Fruit fly (Drosophila melanogaster) whole organism, embryonic: ENCODE measurements around the gene MICAL-like.

Experiments used
- Atf6 ChIP-seq: fragments of 200-800 bp; sonication (Bioruptor generic); IDR thresholded peaks from 2 replicates; pipeline ENCODE4 v1.3.6; 2022; ENCODE audit warnings: missing biosample characterization, missing genetic modification characterization
- Awh ChIP-seq: fragments of 200-800 bp; sonication (Bioruptor generic); IDR thresholded peaks from 2 replicates; pipeline ENCODE4, ENCODE4 v1.3.6; 2022; ENCODE audit warnings: missing biosample characterization, missing genetic modification characterization
- Bgb ChIP-seq: fragments of 200-800 bp; sonication (Bioruptor generic); IDR thresholded peaks from 2 replicates; pipeline ENCODE4 v1.3.6; 2022; ENCODE audit warnings: missing biosample characterization, missing genetic modification characterization; ENCODE audit not compliant: partially characterized antibody
- BtbVII ChIP-seq: fragments of 200-800 bp; sonication (Bioruptor generic); optimal IDR thresholded peaks from 3 replicates; lab custom pipeline; 2017; ENCODE audit warnings: missing biosample characterization, mild to moderate bottlenecking, missing genetic modification characterization
- CG10366 ChIP-seq: fragments of 200-800 bp; sonication (Bioruptor generic); IDR thresholded peaks from 2 replicates; pipeline ENCODE4 v1.3.6; 2022; ENCODE audit warnings: missing biosample characterization, missing genetic modification characterization
- CG10959 ChIP-seq: fragments of 200-800 bp; sonication (Bioruptor generic); IDR thresholded peaks from 2 replicates; pipeline ENCODE4 v1.3.6; 2022; ENCODE audit warnings: missing biosample characterization, missing genetic modification characterization
- CG11247 ChIP-seq: fragments of 200-800 bp; sonication (Bioruptor generic); IDR thresholded peaks from 2 replicates; pipeline ENCODE4 v1.3.6; 2022; ENCODE audit warnings: missing biosample characterization, missing genetic modification characterization
- CG11504 ChIP-seq: fragments of 200-800 bp; sonication (Bioruptor generic); optimal IDR thresholded peaks from 3 replicates; lab custom pipeline; 2019; ENCODE audit warnings: missing biosample characterization, mild to moderate bottlenecking, missing genetic modification characterization, moderate library complexity
- CG13287 ChIP-seq: fragments of 200-800 bp; sonication (Bioruptor generic); IDR thresholded peaks from 2 replicates; pipeline ENCODE4 v1.3.6; 2022; ENCODE audit warnings: missing biosample characterization, missing genetic modification characterization; ENCODE audit not compliant: partially characterized antibody
- CG13624 ChIP-seq: fragments of 200-800 bp; sonication (Bioruptor generic); optimal IDR thresholded peaks from 2 replicates; lab custom pipeline; 2016; ENCODE audit warnings: missing biosample characterization, missing genetic modification characterization
- CG15601 ChIP-seq: fragments of 200-800 bp; sonication (Bioruptor generic); optimal IDR thresholded peaks from 3 replicates; lab custom pipeline; 2019; ENCODE audit warnings: missing biosample characterization, mild to moderate bottlenecking, missing genetic modification characterization, moderate library complexity
- CG16779 ChIP-seq: fragments of 200-800 bp; sonication (Bioruptor generic); IDR thresholded peaks from 2 replicates; pipeline ENCODE4 v1.3.6; 2022; ENCODE audit warnings: missing biosample characterization, missing genetic modification characterization
- CG16813 ChIP-seq: fragments of 200-800 bp; sonication (Bioruptor generic); IDR thresholded peaks from 3 replicates; pipeline ENCODE4 v1.3.6; 2022; ENCODE audit warnings: missing biosample characterization, missing genetic modification characterization; ENCODE audit not compliant: partially characterized antibody
- CG18476 ChIP-seq: fragments of 200-800 bp; sonication (Bioruptor generic); optimal IDR thresholded peaks from 2 replicates; lab custom pipeline; 2016; ENCODE audit warnings: missing biosample characterization, mild to moderate bottlenecking, missing genetic modification characterization
- CG31365 ChIP-seq: fragments of 200-800 bp; sonication (Bioruptor generic); optimal IDR thresholded peaks from 2 replicates; lab custom pipeline; 2018; ENCODE audit warnings: missing biosample characterization, mild to moderate bottlenecking, missing genetic modification characterization
- CG32532 ChIP-seq: fragments of 200-800 bp; sonication (Bioruptor generic); IDR thresholded peaks from 2 replicates; pipeline ENCODE4 v1.3.6; 2022; ENCODE audit warnings: missing biosample characterization, missing genetic modification characterization
- CG6813 ChIP-seq: fragments of 200-800 bp; sonication (Bioruptor generic); optimal IDR thresholded peaks from 2 replicates; lab custom pipeline; 2017; ENCODE audit warnings: missing biosample characterization, missing genetic modification characterization, mild to moderate bottlenecking, moderate library complexity, missing genetic modification reagents
- CrebB ChIP-seq: fragments of 200-800 bp; sonication (Bioruptor generic); optimal IDR thresholded peaks from 3 replicates; lab custom pipeline; 2018; ENCODE audit warnings: missing biosample characterization, mild to moderate bottlenecking, missing genetic modification characterization
- Ets65A ChIP-seq: fragments of 200-800 bp; sonication (Bioruptor generic); peaks from one replicate; lab custom pipeline; 2016; ENCODE audit warnings: missing biosample characterization, missing genetic modification characterization
- Hmx ChIP-seq: fragments of 200-800 bp; sonication (Bioruptor generic); optimal IDR thresholded peaks from 2 replicates; lab custom pipeline; 2016; ENCODE audit warnings: missing biosample characterization, missing genetic modification characterization
- Hr39 ChIP-seq: fragments of >200 bp; optimal IDR thresholded peaks from 2 replicates; lab custom pipeline; 2017
- Oaz ChIP-seq: fragments of 200-800 bp; sonication (Bioruptor generic); IDR thresholded peaks from 2 replicates; pipeline ENCODE4 v1.3.6; 2022; ENCODE audit warnings: missing biosample characterization, missing genetic modification characterization
- Oli ChIP-seq: fragments of 200-800 bp; sonication (Bioruptor generic); optimal IDR thresholded peaks from 2 replicates; lab custom pipeline; 2018; ENCODE audit warnings: missing biosample characterization, mild to moderate bottlenecking, missing genetic modification characterization, moderate library complexity
- Ravus ChIP-seq: fragments of 200-800 bp; sonication (Bioruptor generic); IDR thresholded peaks from 2 replicates; pipeline ENCODE4 v1.3.6; 2022; ENCODE audit warnings: missing biosample characterization, missing genetic modification characterization
- Sox100B ChIP-seq: fragments of 200-800 bp; sonication (Bioruptor generic); optimal IDR thresholded peaks from 3 replicates; lab custom pipeline; 2018; ENCODE audit warnings: missing biosample characterization, mild to moderate bottlenecking, missing genetic modification characterization
- Spps ChIP-seq: fragments of 200-800 bp; sonication (Bioruptor generic); optimal IDR thresholded peaks from 2 replicates; lab custom pipeline; 2018; ENCODE audit warnings: missing biosample characterization, mild to moderate bottlenecking, missing genetic modification characterization
- Taf1 ChIP-seq: fragments of 200-800 bp; sonication (Bioruptor generic); IDR thresholded peaks from 2 replicates; pipeline ENCODE4 v1.3.6; 2022; ENCODE audit warnings: missing biosample characterization, missing genetic modification characterization
- Vsx1 ChIP-seq: fragments of 200-800 bp; sonication (Bioruptor generic); optimal IDR thresholded peaks from 2 replicates; lab custom pipeline; 2017; ENCODE audit warnings: missing biosample characterization, mild to moderate bottlenecking, missing genetic modification characterization, missing genetic modification reagents
- abd-A ChIP-seq: fragments of 200-800 bp; sonication (Bioruptor generic); optimal IDR thresholded peaks from 3 replicates; lab custom pipeline; 2019; ENCODE audit warnings: missing biosample characterization, mild to moderate bottlenecking, missing genetic modification characterization, moderate library complexity
- amos ChIP-seq: fragments of 200-800 bp; sonication (Bioruptor generic); IDR thresholded peaks from 2 replicates; pipeline ENCODE4 v1.3.6; 2022; ENCODE audit warnings: missing biosample characterization, missing genetic modification characterization; ENCODE audit not compliant: partially characterized antibody
- ap ChIP-seq: fragments of 200-800 bp; sonication (Bioruptor generic); IDR thresholded peaks from 2 replicates; pipeline ENCODE4 v1.3.6; 2022; ENCODE audit warnings: missing biosample characterization, missing genetic modification characterization
- dmrt11E ChIP-seq: fragments of 200-800 bp; sonication (Bioruptor generic); optimal IDR thresholded peaks from 3 replicates; lab custom pipeline; 2018; ENCODE audit warnings: missing biosample characterization, mild to moderate bottlenecking, missing genetic modification characterization, moderate library complexity
- fd3F ChIP-seq: fragments of 200-800 bp; sonication (Bioruptor generic); optimal IDR thresholded peaks from 2 replicates; lab custom pipeline; 2018; ENCODE audit warnings: missing biosample characterization, mild to moderate bottlenecking, missing genetic modification characterization, moderate library complexity
- gsb-n ChIP-seq: fragments of 200-800 bp; sonication (Bioruptor generic); optimal IDR thresholded peaks from 3 replicates; lab custom pipeline; 2018; ENCODE audit warnings: missing biosample characterization, mild to moderate bottlenecking, missing genetic modification characterization
- kah ChIP-seq: fragments of 200-800 bp; sonication (Bioruptor generic); optimal IDR thresholded peaks from 2 replicates; lab custom pipeline; 2018; ENCODE audit warnings: missing biosample characterization, mild to moderate bottlenecking, missing genetic modification characterization
- oc ChIP-seq: fragments of 200-800 bp; sonication (Bioruptor generic); optimal IDR thresholded peaks from 2 replicates; lab custom pipeline; 2018; ENCODE audit warnings: missing biosample characterization, mild to moderate bottlenecking, missing genetic modification characterization, moderate library complexity
- pan ChIP-seq, 4 experiments: fragments of >200 bp in 3 of 4; fragments of 200-800 bp in 1 of 4; sonication (Bioruptor generic) in 1 of 4; optimal IDR thresholded peaks in 3 of 4; IDR thresholded peaks in 1 of 4; 2 replicates each; pipeline versions ENCODE4 v1.3.6 to Lab custom; 2017 to 2022; ENCODE audit warnings: missing biosample characterization in 2 of 4, missing genetic modification characterization in 2 of 4, mixed read lengths in 1 of 4
- ranshi ChIP-seq: fragments of 200-800 bp; sonication (Bioruptor generic); IDR thresholded peaks from 2 replicates; pipeline ENCODE4 v1.3.6; 2022; ENCODE audit warnings: missing biosample characterization, missing genetic modification characterization
- salm ChIP-seq: fragments of 200-800 bp; sonication (Bioruptor generic); optimal IDR thresholded peaks from 2 replicates; lab custom pipeline; 2018; ENCODE audit warnings: missing biosample characterization, mild to moderate bottlenecking, missing genetic modification characterization
- schlank ChIP-seq: fragments of 200-800 bp; sonication (Bioruptor generic); optimal IDR thresholded peaks from 2 replicates; lab custom pipeline; 2018; ENCODE audit warnings: missing biosample characterization, mild to moderate bottlenecking, missing genetic modification characterization
- shn ChIP-seq: fragments of 200-800 bp; sonication (Bioruptor generic); optimal IDR thresholded peaks from 3 replicates; lab custom pipeline; 2016; ENCODE audit warnings: missing biosample characterization, missing genetic modification characterization
- tna ChIP-seq: fragments of 200-800 bp; sonication (Bioruptor generic); IDR thresholded peaks from 2 replicates; pipeline ENCODE4 v1.3.6; 2022; ENCODE audit warnings: missing biosample characterization, missing genetic modification characterization; ENCODE audit not compliant: partially characterized antibody
- vvl ChIP-seq: fragments of 200-800 bp; sonication (Bioruptor generic); IDR thresholded peaks from 2 replicates; pipeline ENCODE4 v1.3.6; 2022; ENCODE audit warnings: missing biosample characterization, missing genetic modification characterization
- wor ChIP-seq: fragments of 200-800 bp; sonication (Bioruptor generic); IDR thresholded peaks from 2 replicates; pipeline ENCODE4 v1.3.6; 2022; ENCODE audit warnings: missing biosample characterization, missing genetic modification characterization

MICAL-like gene

DNA sequence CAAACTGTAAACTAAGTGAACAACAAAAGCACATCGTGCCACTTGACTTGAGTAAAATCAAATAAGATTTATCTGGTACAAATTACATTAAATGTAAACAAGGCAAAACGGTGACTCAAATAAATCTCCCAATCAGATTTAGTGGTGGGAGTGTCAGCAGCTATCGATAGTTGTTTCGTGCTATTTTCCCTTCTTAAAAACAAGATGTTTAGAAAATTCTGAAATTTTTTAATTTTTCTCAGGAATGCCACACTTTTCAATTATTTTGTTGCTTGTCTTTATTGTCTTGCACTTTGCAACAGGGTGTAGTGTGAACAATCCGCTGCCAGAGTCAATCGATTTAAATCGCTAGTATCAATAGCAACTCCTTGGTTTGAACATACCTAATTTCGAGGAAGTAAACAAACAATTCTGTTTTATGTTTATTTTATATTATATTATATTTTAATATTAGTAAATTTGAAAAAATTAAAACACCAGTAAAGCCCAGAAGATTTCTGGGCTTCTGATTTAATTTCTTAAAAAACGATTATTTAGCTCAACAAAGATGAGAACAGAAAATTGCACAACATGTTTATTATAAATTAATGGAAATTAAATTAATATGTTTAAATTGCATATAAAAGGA is at the start of gene MICAL-like (continued):
- no peak for TF ChIP-seq CG16779
- no peak for TF ChIP-seq CG11504 (tag; lab: Kevin White, UChicago)
- no peak for TF ChIP-seq Oli
- no peak for TF ChIP-seq BtbVII (GFP tag; lab: Kevin White, UChicago)
- no peak for TF ChIP-seq CG31365 (tag; lab: Kevin White, UChicago)
- TF ChIP-seq Hmx (GFP tag; lab: Kevin White, UChicago): no peak
- TF ChIP-seq amos: peak; percentile 73
- no peak for TF ChIP-seq Oaz (GFP tag; lab: Robert Waterston, UW)
- TF ChIP-seq CG18476: no peak
- no peak for TF ChIP-seq wor (GFP tag; lab: Robert Waterston, UW)
- TF ChIP-seq CG16813 (GFP tag; lab: Robert Waterston, UW): peak; percentile 73
- peak; percentile 64 for TF ChIP-seq CG32532 (GFP tag; lab: Robert Waterston, UW)
- TF ChIP-seq kah (GFP tag; lab: Kevin White, UChicago): no peak
- peak; percentile 82 for TF ChIP-seq Bgb
- peak; percentile 89 for TF ChIP-seq CG13287 (GFP tag; lab: Robert Waterston, UW)
- peak; percentile 44 for TF ChIP-seq Ets65A (GFP tag; lab: Kevin White, UChicago)
- 0 out of 2 replicates have a peak, but pooled peaks have one; percentile 14 for TF ChIP-seq CG11247 (GFP tag; lab: Robert Waterston, UW)
- no peak for TF ChIP-seq Ravus (GFP tag; lab: Robert Waterston, UW)
- no peak for TF ChIP-seq Hr39
- TF ChIP-seq CG6813 (GFP tag; lab: Kevin White, UChicago): no peak
- TF ChIP-seq fd3F (GFP tag; lab: Kevin White, UChicago): no peak
- peak; percentile 72; the same call in 1 of the 2 replicates for TF ChIP-seq tna (GFP tag; lab: Robert Waterston, UW)
- TF ChIP-seq CrebB: no peak
- TF ChIP-seq shn (GFP tag; lab: Kevin White, UChicago): no peak
- TF ChIP-seq pan (optimal IDR thresholded peaks at IDR 0.05; lab: Kevin White, UChicago): no peak
- TF ChIP-seq pan (GFP tag; optimal IDR thresholded peaks at IDR 0.05 in 1 of 2, IDR thresholded peaks at IDR 0.05 in 1 of 2): peak in 1 of 2 experiments; percentile 8
- TF ChIP-seq CG10959 (GFP tag; lab: Robert Waterston, UW): peak; percentile 23; the same call in 1 of the 2 replicates
- TF ChIP-seq CG15601 (tag; lab: Kevin White, UChicago): no peak
- TF ChIP-seq ap: no peak
- 0 out of 2 replicates have a peak, but pooled peaks have one; percentile 14 for TF ChIP-seq Atf6
- TF ChIP-seq Spps (tag; lab: Kevin White, UChicago): no peak
- TF ChIP-seq gsb-n: no peak
- TF ChIP-seq Sox100B (GFP tag; lab: Kevin White, UChicago): no peak
- TF ChIP-seq dmrt11E (tag; lab: Kevin White, UChicago): no peak
- TF ChIP-seq Taf1: no peak

dm6 chr3L:13064346-13064745 is 49.2 kb upstream of the MICAL-like start:
- TF ChIP-seq schlank (tag; lab: Kevin White, UChicago) (no peak), abd-A (tag; lab: Kevin White, UChicago) (peak; percentile 42), vvl (peak; percentile 79; the same call in 1 of the 2 replicates), ranshi (no peak), salm (tag; lab: Kevin White, UChicago) (no peak), CG10366 (GFP tag; lab: Robert Waterston, UW) (no peak), Vsx1 (GFP tag; lab: Kevin White, UChicago) (peak; percentile 26), gsb-n (peak; percentile 33), oc (tag; lab: Kevin White, UChicago) (peak; percentile 76), Awh (peak; percentile 71), CG13624 (GFP tag; lab: Kevin White, UChicago) (no peak)
